Fruit fly (Drosophila melanogaster): Measurements from ENCODE around the gene CG15820.

CG15820 gene

DNA sequence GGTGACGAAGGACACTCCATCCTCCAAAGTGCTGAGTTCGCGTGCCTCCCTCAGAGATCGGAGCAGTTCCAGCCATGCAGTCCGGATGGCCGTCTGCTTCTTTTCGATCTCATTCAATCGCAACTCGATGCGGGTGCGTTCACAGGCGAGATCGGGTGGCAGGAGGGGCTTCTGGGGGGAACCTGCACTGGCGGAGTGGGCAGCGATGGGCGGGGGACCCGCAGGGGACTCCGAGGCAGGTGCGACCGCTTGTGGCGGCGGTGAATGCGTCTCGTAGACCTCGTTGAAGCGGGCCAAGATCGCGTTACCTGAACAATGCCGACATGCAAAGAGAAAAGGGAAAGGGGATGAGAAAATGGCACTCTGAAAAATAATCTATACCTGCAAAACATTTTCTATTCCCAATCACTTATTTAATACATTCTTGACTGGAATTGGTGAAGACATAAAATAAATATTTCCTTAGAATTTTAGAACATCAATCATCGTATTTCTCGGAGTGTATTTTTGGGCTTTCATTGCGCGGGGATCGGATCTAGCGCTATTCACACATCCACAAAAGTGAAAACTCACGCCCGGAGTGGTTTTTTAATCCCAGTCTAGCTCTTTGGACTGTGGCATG lies 15.3 kb downstream of the CG15820 start (continued):
- no peak for TF ChIP-seq CG7786 (GFP tag; optimal IDR thresholded peaks at IDR 0.05)
- TF ChIP-seq zen (tag; optimal IDR thresholded peaks at IDR 0.05): peak; percentile 36
- no peak for TF ChIP-seq CG1792 (GFP tag; optimal IDR thresholded peaks at IDR 0.05)
- TF ChIP-seq H15 (GFP tag; IDR thresholded peaks at IDR 0.05): peak; percentile 61; the same call in 2 of the 3 replicates
- TF ChIP-seq dimm (GFP tag; IDR thresholded peaks at IDR 0.05): no peak
- TF ChIP-seq CG3163 (GFP tag; optimal IDR thresholded peaks at IDR 0.05): no peak
- TF ChIP-seq tna (GFP tag; IDR thresholded peaks at IDR 0.05; ENCODE audit: partially characterized antibody): no peak
- peak; percentile 69 for TF ChIP-seq CG8388 (GFP tag; optimal IDR thresholded peaks at IDR 0.05)
- TF ChIP-seq run (tag; optimal IDR thresholded peaks at IDR 0.05): no peak
- TF ChIP-seq her (GFP tag; optimal IDR thresholded peaks at IDR 0.05): no peak
- TF ChIP-seq esg (GFP tag; conservative IDR thresholded peaks at IDR 0.05): peak; percentile 39; the same call in 1 of the 2 replicates
- no peak for TF ChIP-seq CG7372 (GFP tag; IDR thresholded peaks at IDR 0.05)
- TF ChIP-seq z (GFP tag; IDR thresholded peaks at IDR 0.05): 0 out of 3 replicates have a peak, but pooled peaks have one; percentile 48
- no peak for TF ChIP-seq Scr (GFP tag; IDR thresholded peaks at IDR 0.05; ENCODE audit: partially characterized antibody)
- TF ChIP-seq Myb (GFP tag; optimal IDR thresholded peaks at IDR 0.05): no peak
- TF ChIP-seq oc (tag; optimal IDR thresholded peaks at IDR 0.05): peak; percentile 70
- TF ChIP-seq zf30C (GFP tag; optimal IDR thresholded peaks at IDR 0.05): no peak
- TF ChIP-seq dysf (GFP tag; IDR thresholded peaks at IDR 0.05): no peak
- TF ChIP-seq az2 (GFP tag; optimal IDR thresholded peaks at IDR 0.05): peak; percentile 35
- TF ChIP-seq Ets97D (GFP tag; optimal IDR thresholded peaks at IDR 0.05): no peak
- TF ChIP-seq Atf-2 (GFP tag; optimal IDR thresholded peaks at IDR 0.05): no peak
- no peak for TF ChIP-seq CG32767 (GFP tag; IDR thresholded peaks at IDR 0.05)
- peak; percentile 50 for TF ChIP-seq CG10431 (GFP tag; optimal IDR thresholded peaks at IDR 0.05)
- TF ChIP-seq CG11398 (GFP tag; optimal IDR thresholded peaks at IDR 0.05): no peak
- no peak for TF ChIP-seq Sin3A (optimal IDR thresholded peaks at IDR 0.05)
- TF ChIP-seq D19A (tag; optimal IDR thresholded peaks at IDR 0.05): peak; percentile 68
- no peak for TF ChIP-seq CG8359 (GFP tag; optimal IDR thresholded peaks at IDR 0.05; ENCODE audit: borderline replicate concordance)
- TF ChIP-seq Poxn (GFP tag; IDR thresholded peaks at IDR 0.05): no peak
- no peak for TF ChIP-seq CG17568 (GFP tag; optimal IDR thresholded peaks at IDR 0.05)
- TF ChIP-seq fd102C (GFP tag; optimal IDR thresholded peaks at IDR 0.05): no peak
- TF ChIP-seq CG2678 (tag; optimal IDR thresholded peaks at IDR 0.05): peak; percentile 69
- no peak for TF ChIP-seq disco-r (GFP tag; optimal IDR thresholded peaks at IDR 0.05)
- peak; percentile 66 for TF ChIP-seq CG17829 (tag; optimal IDR thresholded peaks at IDR 0.05)
- no peak for TF ChIP-seq Drgx (GFP tag; IDR thresholded peaks at IDR 0.05)
- peak; percentile 59; the same call in 1 of the 2 replicates for TF ChIP-seq ara (GFP tag; IDR thresholded peaks at IDR 0.05)
- TF ChIP-seq nerfin-1 (tag; optimal IDR thresholded peaks at IDR 0.05): peak; percentile 54
- TF ChIP-seq Jarid2 (GFP tag; optimal IDR thresholded peaks at IDR 0.05): no peak
- TF ChIP-seq CG6689 (GFP tag; IDR thresholded peaks at IDR 0.05): peak; percentile 10; the same call in 1 of the 2 replicates
- no peak for TF ChIP-seq zen2 (GFP tag; IDR thresholded peaks at IDR 0.05; ENCODE audit: partially characterized antibody)
- TF ChIP-seq ash1 (GFP tag; optimal IDR thresholded peaks at IDR 0.05): no peak
- TF ChIP-seq CG15514 (GFP tag; optimal IDR thresholded peaks at IDR 0.05): no peak
- no peak for TF ChIP-seq C15 (GFP tag; IDR thresholded peaks at IDR 0.05)
- peak in 1 of 2 experiments; percentile 37 for TF ChIP-seq Eip74EF (GFP tag; optimal IDR thresholded peaks at IDR 0.05)
- TF ChIP-seq CG9727 (GFP tag; optimal IDR thresholded peaks at IDR 0.05): peak; percentile 34
- no peak for TF ChIP-seq CG8478 (optimal IDR thresholded peaks at IDR 0.05)
- TF ChIP-seq Rx (GFP tag; IDR thresholded peaks at IDR 0.05): 0 out of 2 replicates have a peak, but pooled peaks have one; percentile 13
- TF ChIP-seq Antp (GFP tag; optimal IDR thresholded peaks at IDR 0.05): no peak
- no peak for TF ChIP-seq CG31388 (GFP tag; optimal IDR thresholded peaks at IDR 0.05)
- TF ChIP-seq CG14667 (GFP tag; IDR thresholded peaks at IDR 0.05): peak; percentile 12; the same call in 1 of the 2 replicates
- no peak for TF ChIP-seq CHES-1-like (GFP tag; optimal IDR thresholded peaks at IDR 0.05)
- TF ChIP-seq E2f1 (GFP tag; IDR thresholded peaks at IDR 0.05): no peak; the same call in 1 of the 2 replicates

All from whole organism, embryonic.